Worm (Caenorhabditis elegans) whole organism, L1 larva: ENCODE data around the gene nhr-59.

ENCODE experiments used
- C34B4.2 ChIP-seq: sonication (generic microtip); optimal IDR thresholded peaks from 2 replicates; lab custom pipeline; 2017; ENCODE audit warnings: mild to moderate bottlenecking, missing genetic modification characterization, missing compliant biosample characterization
- F16B12.6 ChIP-seq: fragments of 150-350 bp; optimal IDR thresholded peaks from 2 replicates; lab custom pipeline; 2014; ENCODE audit warnings: missing biosample characterization, missing genetic modification characterization
- aha-1 ChIP-seq: fragments of 150-350 bp; optimal IDR thresholded peaks from 2 replicates; lab custom pipeline; 2014; ENCODE audit warnings: missing biosample characterization, missing genetic modification characterization
- aly-2 ChIP-seq: fragments of 150-350 bp; optimal IDR thresholded peaks from 2 replicates; lab custom pipeline; 2014; ENCODE audit warnings: missing biosample characterization, missing genetic modification characterization
- ama-1 ChIP-seq: fragments of 150-350 bp; optimal IDR thresholded peaks from 2 replicates; lab custom pipeline; 2014
- ceh-63 ChIP-seq: fragments of 200-800 bp; sonication (Bioruptor generic); optimal IDR thresholded peaks from 2 replicates; lab custom pipeline; 2018; ENCODE audit warnings: mild to moderate bottlenecking, missing genetic modification characterization, missing compliant biosample characterization
- ceh-82 ChIP-seq, 3 experiments: fragments of 150-350 bp in 1 of 3; sonication (generic microtip) in 2 of 3; optimal IDR thresholded peaks; 2 replicates each; lab custom pipeline; 2014 to 2017; ENCODE audit warnings: missing biosample characterization in 3 of 3, missing genetic modification characterization in 3 of 3
- dpl-1 ChIP-seq, 3 experiments: fragments of 150-350 bp in 2 of 3; sonication (generic microtip) in 1 of 3; optimal IDR thresholded peaks; 2 replicates each; lab custom pipeline; 2014 to 2017; ENCODE audit warnings: missing biosample characterization in 3 of 3, missing genetic modification characterization in 3 of 3, missing genetic modification reagents in 3 of 3
- dsc-1 ChIP-seq: sonication (generic microtip); optimal IDR thresholded peaks from 2 replicates; lab custom pipeline; 2016; ENCODE audit warnings: mild to moderate bottlenecking, missing genetic modification characterization, missing compliant biosample characterization
- efl-1 ChIP-seq, 4 experiments: fragments of 150-350 bp; optimal IDR thresholded peaks in 3 of 4; peaks in 1 of 4; 1 replicate in 1 of 4; 2 replicates in 3 of 4; lab custom pipeline; 2014; ENCODE audit warnings: missing biosample characterization in 2 of 4, missing genetic modification characterization in 2 of 4, missing genetic modification reagents in 2 of 4
- efl-3 ChIP-seq: fragments of 200-800 bp; sonication (Bioruptor generic); optimal IDR thresholded peaks from 2 replicates; lab custom pipeline; 2018; ENCODE audit warnings: mild to moderate bottlenecking, missing genetic modification characterization, missing compliant biosample characterization
- egl-27 ChIP-seq, 2 experiments: fragments of 150-350 bp in 1 of 2; sonication (generic microtip); optimal IDR thresholded peaks; 3 replicates each; lab custom pipeline; 2017 to 2018; ENCODE audit warnings: missing biosample characterization in 2 of 2, missing genetic modification characterization in 2 of 2, missing genetic modification reagents in 2 of 2
- elt-3 ChIP-seq, 6 experiments: fragments of 150-350 bp in 1 of 6; sonication (generic microtip); optimal IDR thresholded peaks; 2 replicates each; lab custom pipeline; 2017 to 2018; ENCODE audit warnings: missing biosample characterization in 6 of 6, missing genetic modification characterization in 6 of 6, inconsistent platforms in 1 of 6
- fkh-10 ChIP-seq: sonication (generic microtip); optimal IDR thresholded peaks from 2 replicates; lab custom pipeline; 2017; ENCODE audit warnings: missing biosample characterization, missing genetic modification reagents, missing genetic modification characterization
- fkh-4 ChIP-seq: sonication (generic microtip); optimal IDR thresholded peaks from 2 replicates; lab custom pipeline; 2016; ENCODE audit warnings: missing compliant biosample characterization, missing genetic modification characterization, borderline replicate concordance
- fkh-8 ChIP-seq: sonication (generic microtip); optimal IDR thresholded peaks from 2 replicates; lab custom pipeline; 2016; ENCODE audit warnings: mild to moderate bottlenecking, missing genetic modification characterization, missing compliant biosample characterization
- irx-1 ChIP-seq: sonication (generic microtip); optimal IDR thresholded peaks from 2 replicates; lab custom pipeline; 2016; ENCODE audit warnings: missing genetic modification characterization, missing compliant biosample characterization
- jun-1 ChIP-seq: fragments of 150-350 bp; optimal IDR thresholded peaks from 2 replicates; lab custom pipeline; 2014; ENCODE audit warnings: missing biosample characterization, missing genetic modification reagents, missing genetic modification characterization
- lin-14 ChIP-seq: fragments of 200-800 bp; sonication (Bioruptor generic); optimal IDR thresholded peaks from 2 replicates; lab custom pipeline; 2018; ENCODE audit warnings: mild to moderate bottlenecking, missing genetic modification characterization, moderate library complexity, missing compliant biosample characterization
- lin-35 ChIP-seq, 2 experiments: fragments of 150-350 bp; optimal IDR thresholded peaks; 2 replicates each; lab custom pipeline; 2014; ENCODE audit warnings: missing biosample characterization in 2 of 2, missing genetic modification characterization in 2 of 2, missing genetic modification reagents in 2 of 2
- lin-39 ChIP-seq: fragments of 150-350 bp; optimal IDR thresholded peaks from 2 replicates; lab custom pipeline; 2014; ENCODE audit warnings: missing biosample characterization, missing genetic modification reagents, missing genetic modification characterization
- mab-9 ChIP-seq: fragments of 200-800 bp; sonication (Bioruptor generic); IDR thresholded peaks from 2 replicates; pipeline ENCODE4 v1.3.6; 2022; ENCODE audit warnings: missing genetic modification reagents, missing genetic modification characterization, missing compliant biosample characterization
- mef-2 ChIP-seq: fragments of 150-350 bp; optimal IDR thresholded peaks from 2 replicates; lab custom pipeline; 2014; ENCODE audit warnings: missing biosample characterization, missing genetic modification characterization
- nhr-20 ChIP-seq: sonication (generic microtip); optimal IDR thresholded peaks from 2 replicates; lab custom pipeline; 2016; ENCODE audit warnings: mild to moderate bottlenecking, missing genetic modification characterization, missing compliant biosample characterization
- nhr-237 ChIP-seq: fragments of 150-350 bp; optimal IDR thresholded peaks from 2 replicates; lab custom pipeline; 2014; ENCODE audit warnings: missing biosample characterization, missing genetic modification characterization
- nhr-71 ChIP-seq: sonication (generic microtip); optimal IDR thresholded peaks from 2 replicates; lab custom pipeline; 2016; ENCODE audit warnings: mild to moderate bottlenecking, missing genetic modification characterization, moderate library complexity, missing compliant biosample characterization
- nhr-76 ChIP-seq: sonication (generic microtip); optimal IDR thresholded peaks from 2 replicates; lab custom pipeline; 2017; ENCODE audit warnings: missing biosample characterization, missing genetic modification characterization
- nhr-77 ChIP-seq: fragments of 150-350 bp; optimal IDR thresholded peaks from 2 replicates; lab custom pipeline; 2014; ENCODE audit warnings: missing biosample characterization, missing genetic modification characterization
- nhr-84 ChIP-seq: sonication (generic microtip); optimal IDR thresholded peaks from 2 replicates; lab custom pipeline; 2017; ENCODE audit warnings: missing biosample characterization, missing genetic modification characterization
- nhr-90 ChIP-seq: sonication (generic microtip); optimal IDR thresholded peaks from 2 replicates; lab custom pipeline; 2016; ENCODE audit warnings: mild to moderate bottlenecking, missing genetic modification characterization, missing compliant biosample characterization; ENCODE audit not compliant: poor library complexity
- pax-3 ChIP-seq: fragments of 200-800 bp; sonication (Bioruptor generic); optimal IDR thresholded peaks from 2 replicates; lab custom pipeline; 2018; ENCODE audit warnings: mild to moderate bottlenecking, missing genetic modification characterization, moderate library complexity, missing compliant biosample characterization
- pqm-1 ChIP-seq: sonication (generic microtip); optimal IDR thresholded peaks from 3 replicates; lab custom pipeline; 2017; ENCODE audit warnings: missing biosample characterization, missing genetic modification characterization
- rnt-1 ChIP-seq: sonication (generic microtip); optimal IDR thresholded peaks from 2 replicates; lab custom pipeline; 2016; ENCODE audit warnings: mild to moderate bottlenecking, missing genetic modification characterization, moderate library complexity, missing compliant biosample characterization
- snu-23 ChIP-seq: sonication (generic microtip); optimal IDR thresholded peaks from 2 replicates; lab custom pipeline; 2016; ENCODE audit warnings: missing genetic modification characterization, missing compliant biosample characterization
- sptf-1 ChIP-seq: fragments of 150-350 bp; optimal IDR thresholded peaks from 2 replicates; lab custom pipeline; 2014; ENCODE audit warnings: missing biosample characterization, missing genetic modification characterization
- sup-37 ChIP-seq: fragments of 200-800 bp; sonication (Bioruptor generic); optimal IDR thresholded peaks from 2 replicates; lab custom pipeline; 2018; ENCODE audit warnings: mild to moderate bottlenecking, missing genetic modification characterization, missing compliant biosample characterization
- tlp-1 ChIP-seq: fragments of 150-350 bp; optimal IDR thresholded peaks from 2 replicates; lab custom pipeline; 2014; ENCODE audit warnings: missing biosample characterization, missing genetic modification characterization
- vab-15 ChIP-seq: sonication (generic microtip); optimal IDR thresholded peaks from 2 replicates; lab custom pipeline; 2017; ENCODE audit warnings: missing genotype, mild to moderate bottlenecking, missing genetic modification characterization, missing compliant biosample characterization
- zip-4 ChIP-seq: fragments of 200-800 bp; sonication (Bioruptor generic); optimal IDR thresholded peaks from 2 replicates; lab custom pipeline; 2018; ENCODE audit warnings: mild to moderate bottlenecking, missing genetic modification characterization, moderate library complexity, missing compliant biosample characterization
- ztf-4 ChIP-seq: fragments of 150-350 bp; optimal IDR thresholded peaks from 2 replicates; lab custom pipeline; 2014; ENCODE audit warnings: missing biosample characterization, missing genetic modification characterization

The nhr-59 gene

DNA sequence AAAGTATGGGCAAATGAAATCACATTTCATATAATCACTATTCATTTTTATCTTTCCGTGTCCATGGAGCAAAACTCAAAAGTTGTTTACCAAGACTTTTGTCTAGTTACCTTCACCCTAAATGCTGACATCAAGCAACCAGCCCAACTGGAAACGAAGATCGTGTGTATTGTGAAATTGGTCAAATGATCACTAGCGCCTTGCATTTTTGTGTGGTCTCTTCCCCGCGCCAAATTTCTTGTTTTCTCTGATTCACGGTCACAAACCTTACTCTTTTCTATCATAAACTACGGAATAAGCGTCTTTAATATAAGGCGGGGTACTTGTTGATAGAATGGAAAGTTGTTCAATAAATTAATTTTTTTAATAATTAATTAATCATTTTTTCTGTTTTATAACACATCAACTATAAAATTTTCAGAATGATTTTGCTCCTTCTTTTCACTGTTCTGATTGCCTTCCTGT, 27.9 kb downstream of the nhr-59 start, which contains the start of gene cyp-33C7 (continued):
- TF ChIP-seq dpl-1 (GFP tag; optimal IDR thresholded peaks at IDR 0.05; lab: Kevin White, UChicago): peak in 2 of 3 experiments; percentile 11 to 33
- TF ChIP-seq jun-1 (tag; lab: Kevin White, UChicago): peak; percentile 46
- peak in 1 of 2 experiments; percentile 29 for TF ChIP-seq efl-1 (optimal IDR thresholded peaks at IDR 0.05; lab: Kevin White, UChicago)
- TF ChIP-seq efl-1 (GFP tag; optimal IDR thresholded peaks at IDR 0.05 in 1 of 2; lab: Kevin White, UChicago): peak in 1 of 2 experiments; percentile 52
- no peak for TF ChIP-seq tlp-1 (tag; lab: Kevin White, UChicago)
- no peak for TF ChIP-seq fkh-10 (GFP tag; lab: Kevin White, UChicago)
- TF ChIP-seq egl-27 (tag; optimal IDR thresholded peaks at IDR 0.05; lab: Kevin White, UChicago): no peak
- TF ChIP-seq zip-4 (GFP tag; lab: Kevin White, UChicago): no peak
- TF ChIP-seq sup-37: no peak
- TF ChIP-seq rnt-1 (tag; lab: Kevin White, UChicago): no peak
- TF ChIP-seq mef-2 (tag; lab: Kevin White, UChicago): no peak
- no peak for TF ChIP-seq lin-39 (tag; lab: Kevin White, UChicago)
- TF ChIP-seq pqm-1 (tag; lab: Kevin White, UChicago): no peak
- TF ChIP-seq sptf-1: no peak
- peak in 1 of 6 experiments; percentile 37 for TF ChIP-seq elt-3 (tag; optimal IDR thresholded peaks at IDR 0.05; lab: Kevin White, UChicago)
- TF ChIP-seq ama-1 (lab: Kevin White, UChicago): no peak
- no peak for TF ChIP-seq vab-15 (tag; lab: Kevin White, UChicago)
- no peak for TF ChIP-seq nhr-76 (tag; lab: Kevin White, UChicago)
- TF ChIP-seq nhr-90 (tag; lab: Kevin White, UChicago): peak; percentile 36
- no peak for TF ChIP-seq mab-9 (GFP tag; lab: Robert Waterston, UW)
- no peak for TF ChIP-seq dsc-1
- no peak for TF ChIP-seq nhr-237 (tag; lab: Kevin White, UChicago)
- TF ChIP-seq lin-35 (GFP tag; optimal IDR thresholded peaks at IDR 0.05; lab: Kevin White, UChicago): peak in 1 of 2 experiments; percentile 75
- peak; percentile 89 for TF ChIP-seq nhr-20
- no peak for TF ChIP-seq ceh-63 (GFP tag; lab: Kevin White, UChicago)
- TF ChIP-seq aha-1: no peak
- no peak for TF ChIP-seq irx-1 (tag; lab: Kevin White, UChicago)
- TF ChIP-seq efl-3: no peak
- TF ChIP-seq C34B4.2 (tag; lab: Kevin White, UChicago): no peak
- TF ChIP-seq fkh-8 (tag; lab: Kevin White, UChicago): peak; percentile 2
- peak; percentile 88 for TF ChIP-seq lin-14 (GFP tag; lab: Kevin White, UChicago)
- TF ChIP-seq ztf-4 (tag; lab: Kevin White, UChicago): no peak
- peak; percentile 33 for TF ChIP-seq snu-23
- no peak for TF ChIP-seq aly-2 (tag; lab: Kevin White, UChicago)
- TF ChIP-seq pax-3: no peak

DNA sequence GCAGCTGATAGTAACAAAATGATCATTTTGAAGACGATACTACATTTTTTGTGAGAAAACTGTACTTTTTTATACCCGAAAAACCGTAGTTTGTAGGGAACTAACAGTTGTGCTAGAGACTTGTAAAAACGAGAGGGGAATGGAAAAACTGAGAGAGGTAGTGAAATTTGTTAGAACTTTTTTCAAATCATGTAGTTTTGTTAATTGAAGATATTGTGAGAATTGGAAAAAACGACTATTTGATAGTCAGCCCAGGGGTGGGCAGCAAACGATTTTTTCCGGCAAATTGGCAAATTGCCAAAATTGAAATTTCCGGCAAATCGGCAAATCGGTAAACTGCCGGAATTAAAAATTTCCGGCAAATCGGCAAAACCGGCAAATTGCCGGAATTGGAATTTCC, 28.8 kb downstream of the nhr-59 start, which contains the start of gene cyp-33C6:
cyp-33C6 (minus strand) TSS at position 101 of the 400 bp plus-strand sequence.
- TF ChIP-seq ceh-82 (tag; optimal IDR thresholded peaks at IDR 0.05; lab: Kevin White, UChicago) (no peak), jun-1 (tag; lab: Kevin White, UChicago) (no peak), vab-15 (tag; lab: Kevin White, UChicago) (no peak), C34B4.2 (tag; lab: Kevin White, UChicago) (no peak), nhr-84 (tag; lab: Kevin White, UChicago) (no peak), nhr-71 (tag; lab: Kevin White, UChicago) (no peak), aly-2 (tag; lab: Kevin White, UChicago) (no peak), fkh-4 (tag; lab: Kevin White, UChicago) (no peak), nhr-90 (tag; lab: Kevin White, UChicago) (no peak), nhr-237 (tag; lab: Kevin White, UChicago) (no peak), nhr-77 (tag; lab: Kevin White, UChicago) (no peak), sup-37 (no peak), F16B12.6 (no peak), tlp-1 (tag; lab: Kevin White, UChicago) (no peak)
